Fruit fly (Drosophila melanogaster) whole organism, embryonic: ENCODE measurements around the gene CG9673.

Source experiments
- CG10462 ChIP-seq: fragments of 200-800 bp; sonication (Bioruptor generic); optimal IDR thresholded peaks from 2 replicates; lab custom pipeline; 2016; ENCODE audit warnings: missing biosample characterization, missing genetic modification characterization
- CG10565 ChIP-seq: fragments of 200-800 bp; sonication (Bioruptor generic); optimal IDR thresholded peaks from 3 replicates; lab custom pipeline; 2016; ENCODE audit warnings: missing biosample characterization, mild to moderate bottlenecking, missing genetic modification characterization
- CG11247 ChIP-seq: fragments of 200-800 bp; sonication (Bioruptor generic); IDR thresholded peaks from 2 replicates; pipeline ENCODE4 v1.3.6; 2022; ENCODE audit warnings: missing biosample characterization, missing genetic modification characterization
- CG12659 ChIP-seq: fragments of 200-800 bp; sonication (Bioruptor generic); optimal IDR thresholded peaks from 3 replicates; lab custom pipeline; 2017; ENCODE audit warnings: mild to moderate bottlenecking, missing biosample characterization, missing genetic modification reagents, missing genetic modification characterization
- CG14014 ChIP-seq: fragments of 200-800 bp; sonication (Bioruptor generic); IDR thresholded peaks from 2 replicates; pipeline ENCODE4 v1.3.6; 2022; ENCODE audit warnings: missing biosample characterization, missing genetic modification characterization
- CG15073 ChIP-seq: fragments of 200-800 bp; sonication (Bioruptor generic); optimal IDR thresholded peaks from 2 replicates; lab custom pipeline; 2016; ENCODE audit warnings: missing biosample characterization, missing genetic modification characterization
- CG17359 ChIP-seq: fragments of 200-800 bp; sonication (Bioruptor generic); optimal IDR thresholded peaks from 3 replicates; lab custom pipeline; 2018; ENCODE audit warnings: missing biosample characterization, mild to moderate bottlenecking, missing genetic modification characterization, moderate library complexity
- CG17385 ChIP-seq: fragments of 200-800 bp; sonication (Bioruptor generic); optimal IDR thresholded peaks from 3 replicates; lab custom pipeline; 2018; ENCODE audit warnings: missing biosample characterization, mild to moderate bottlenecking, missing genetic modification characterization
- CG18764 ChIP-seq: fragments of 200-800 bp; sonication (Bioruptor generic); optimal IDR thresholded peaks from 3 replicates; lab custom pipeline; 2016; ENCODE audit warnings: missing biosample characterization, missing genetic modification characterization
- CG4730 ChIP-seq: fragments of 200-800 bp; sonication (Bioruptor generic); IDR thresholded peaks from 2 replicates; pipeline ENCODE4 v1.3.6; 2022; ENCODE audit warnings: missing biosample characterization, missing genetic modification characterization
- CG4854 ChIP-seq: fragments of 200-800 bp; sonication (Bioruptor generic); optimal IDR thresholded peaks from 2 replicates; lab custom pipeline; 2016; ENCODE audit warnings: missing biosample characterization, missing genetic modification characterization, inconsistent platforms
- CG6791 ChIP-seq: fragments of 200-800 bp; sonication (Bioruptor generic); IDR thresholded peaks from 3 replicates; pipeline ENCODE4 v1.3.6; 2022; ENCODE audit warnings: missing biosample characterization, missing genetic modification characterization; ENCODE audit not compliant: partially characterized antibody
- CG7372 ChIP-seq: fragments of 200-800 bp; sonication (Bioruptor generic); IDR thresholded peaks from 2 replicates; pipeline ENCODE4 v1.3.6; 2022; ENCODE audit warnings: missing biosample characterization, missing genetic modification characterization
- CG8359 ChIP-seq: fragments of 200-800 bp; sonication (Bioruptor generic); optimal IDR thresholded peaks from 2 replicates; lab custom pipeline; 2017; ENCODE audit warnings: missing biosample characterization, mild to moderate bottlenecking, missing genetic modification characterization, borderline replicate concordance
- CG9876 ChIP-seq: fragments of 200-800 bp; sonication (Bioruptor generic); optimal IDR thresholded peaks from 2 replicates; lab custom pipeline; 2016; ENCODE audit warnings: missing biosample characterization, missing genetic modification characterization
- CG9932 ChIP-seq: fragments of 200-800 bp; sonication (Bioruptor generic); IDR thresholded peaks from 2 replicates; pipeline ENCODE4 v1.3.6; 2022; ENCODE audit warnings: missing biosample characterization, missing genetic modification characterization
- Camta ChIP-seq: fragments of 200-800 bp; sonication (Bioruptor generic); optimal IDR thresholded peaks from 2 replicates; lab custom pipeline; 2016; ENCODE audit warnings: missing biosample characterization, missing genetic modification characterization
- Chrac-16 ChIP-seq: fragments of 200-800 bp; sonication (Bioruptor generic); optimal IDR thresholded peaks from 3 replicates; lab custom pipeline; 2016; ENCODE audit warnings: missing biosample characterization, missing genetic modification characterization
- D ChIP-seq, 2 experiments: fragments of 200-800 bp in 1 of 2; fragments of >200 bp in 1 of 2; sonication (Bioruptor generic) in 1 of 2; optimal IDR thresholded peaks; 2 replicates in 1 of 2; 3 replicates in 1 of 2; lab custom pipeline; 2017; ENCODE audit warnings: mild to moderate bottlenecking in 1 of 2, missing biosample characterization in 1 of 2, missing genetic modification characterization in 1 of 2, missing genetic modification reagents in 1 of 2
- Dip3 ChIP-seq: fragments of 200-800 bp; sonication (Bioruptor generic); optimal IDR thresholded peaks from 3 replicates; lab custom pipeline; 2016; ENCODE audit warnings: missing biosample characterization, missing genetic modification characterization
- E2f1 ChIP-seq: fragments of 200-800 bp; sonication (Bioruptor generic); IDR thresholded peaks from 2 replicates; pipeline ENCODE4 v1.3.6; 2022; ENCODE audit warnings: missing biosample characterization, missing genetic modification characterization
- Gug ChIP-seq: fragments of 200-800 bp; sonication (Bioruptor generic); IDR thresholded peaks from 4 replicates; pipeline ENCODE4 v1.3.6; 2022; ENCODE audit warnings: missing biosample characterization, missing genetic modification characterization
- H2.0 ChIP-seq: fragments of 200-800 bp; sonication (Bioruptor generic); IDR thresholded peaks from 2 replicates; pipeline ENCODE4 v1.3.6; 2022; ENCODE audit warnings: missing biosample characterization, missing genetic modification characterization
- HHEX ChIP-seq: fragments of 200-800 bp; sonication (Bioruptor generic); optimal IDR thresholded peaks from 3 replicates; lab custom pipeline; 2017; ENCODE audit warnings: missing biosample characterization, mild to moderate bottlenecking, missing genetic modification characterization, missing genetic modification reagents
- Hey ChIP-seq: fragments of 200-800 bp; sonication (Bioruptor generic); optimal IDR thresholded peaks from 3 replicates; lab custom pipeline; 2018; ENCODE audit warnings: missing biosample characterization, mild to moderate bottlenecking, missing genetic modification characterization
- HmgD ChIP-seq: fragments of 200-800 bp; sonication (Bioruptor generic); optimal IDR thresholded peaks from 3 replicates; lab custom pipeline; 2016; ENCODE audit warnings: missing biosample characterization, missing genetic modification characterization
- MTF-1 ChIP-seq: fragments of 200-800 bp; sonication (Bioruptor generic); optimal IDR thresholded peaks from 2 replicates; lab custom pipeline; 2018; ENCODE audit warnings: missing biosample characterization, mild to moderate bottlenecking, missing genetic modification characterization, borderline replicate concordance
- Mrtf ChIP-seq: fragments of 200-800 bp; sonication (Bioruptor generic); IDR thresholded peaks from 3 replicates; pipeline ENCODE4 v1.3.6; 2022; ENCODE audit warnings: missing biosample characterization, missing genetic modification characterization
- Nf-YB ChIP-seq: fragments of 200-800 bp; sonication (Bioruptor generic); optimal IDR thresholded peaks from 3 replicates; lab custom pipeline; 2019; ENCODE audit warnings: missing biosample characterization, mild to moderate bottlenecking, missing genetic modification characterization, moderate library complexity
- Optix ChIP-seq: fragments of 200-800 bp; sonication (Bioruptor generic); IDR thresholded peaks from 3 replicates; pipeline ENCODE4 v1.3.6; 2022; ENCODE audit warnings: missing biosample characterization, missing genetic modification characterization
- Sox102F ChIP-seq: fragments of 200-800 bp; sonication (Bioruptor generic); optimal IDR thresholded peaks from 2 replicates; lab custom pipeline; 2018; ENCODE audit warnings: missing biosample characterization, mild to moderate bottlenecking, missing genetic modification characterization, moderate library complexity
- Sry-δ ChIP-seq: fragments of 200-800 bp; sonication (Bioruptor generic); optimal IDR thresholded peaks from 2 replicates; lab custom pipeline; 2016; ENCODE audit warnings: missing biosample characterization, missing genetic modification characterization
- Tbp ChIP-seq: fragments of >200 bp; optimal IDR thresholded peaks from 2 replicates; lab custom pipeline; 2018; ENCODE audit warnings: missing biosample characterization, missing genetic modification characterization
- Xbp1 ChIP-seq: fragments of 200-800 bp; sonication (Bioruptor generic); optimal IDR thresholded peaks from 3 replicates; lab custom pipeline; 2016; ENCODE audit warnings: missing biosample characterization, mild to moderate bottlenecking, missing genetic modification characterization
- Xrp1 ChIP-seq: fragments of 200-800 bp; sonication (Bioruptor generic); IDR thresholded peaks from 2 replicates; pipeline ENCODE4 v1.3.6; 2022; ENCODE audit warnings: missing biosample characterization, missing genetic modification characterization
- ase ChIP-seq: fragments of 200-800 bp; sonication (Bioruptor generic); IDR thresholded peaks from 3 replicates; pipeline ENCODE4 v1.3.6; 2022; ENCODE audit warnings: missing biosample characterization, missing genetic modification characterization
- caup ChIP-seq: fragments of 200-800 bp; sonication (Bioruptor generic); optimal IDR thresholded peaks from 3 replicates; lab custom pipeline; 2017; ENCODE audit warnings: missing biosample characterization, mild to moderate bottlenecking, missing genetic modification characterization, moderate library complexity; ENCODE audit not compliant: severe bottlenecking
- chinmo ChIP-seq: fragments of 200-800 bp; sonication (Bioruptor generic); IDR thresholded peaks from 4 replicates; pipeline ENCODE4 v1.3.6; 2022; ENCODE audit warnings: missing biosample characterization, missing genetic modification characterization; ENCODE audit not compliant: partially characterized antibody
- disco-r ChIP-seq: fragments of 200-800 bp; sonication (Bioruptor generic); optimal IDR thresholded peaks from 2 replicates; lab custom pipeline; 2016; ENCODE audit warnings: missing biosample characterization, missing genetic modification characterization
- esg ChIP-seq: fragments of 200-800 bp; sonication (Bioruptor generic); conservative IDR thresholded peaks from 2 replicates; pipeline ENCODE4 v1.3.6; 2022; ENCODE audit warnings: missing biosample characterization, missing genetic modification characterization
- exex ChIP-seq: fragments of 200-800 bp; sonication (Bioruptor generic); optimal IDR thresholded peaks from 4 replicates; lab custom pipeline; 2018; ENCODE audit warnings: missing biosample characterization, mild to moderate bottlenecking, missing genetic modification characterization, moderate library complexity
- gcm2 ChIP-seq: fragments of 200-800 bp; sonication (Bioruptor generic); optimal IDR thresholded peaks from 2 replicates; lab custom pipeline; 2016; ENCODE audit warnings: missing biosample characterization, missing genetic modification characterization
- klu ChIP-seq: fragments of 200-800 bp; sonication (Bioruptor generic); IDR thresholded peaks from 2 replicates; pipeline ENCODE4 v1.3.6; 2022; ENCODE audit warnings: missing biosample characterization, missing genetic modification characterization
- mld ChIP-seq: fragments of 200-800 bp; sonication (Bioruptor generic); IDR thresholded peaks from 3 replicates; pipeline ENCODE4 v1.3.6; 2022; ENCODE audit warnings: missing biosample characterization, missing genetic modification characterization; ENCODE audit not compliant: partially characterized antibody
- nerfin-2 ChIP-seq: fragments of 200-800 bp; sonication (Bioruptor generic); IDR thresholded peaks from 2 replicates; pipeline ENCODE4 v1.3.6; 2022; ENCODE audit warnings: missing biosample characterization, missing genetic modification characterization; ENCODE audit not compliant: partially characterized antibody
- run ChIP-seq: fragments of 200-800 bp; sonication (Bioruptor generic); optimal IDR thresholded peaks from 3 replicates; lab custom pipeline; 2018; ENCODE audit warnings: missing biosample characterization, mild to moderate bottlenecking, missing genetic modification characterization
- zen2 ChIP-seq: fragments of 200-800 bp; sonication (Bioruptor generic); IDR thresholded peaks from 3 replicates; pipeline ENCODE4 v1.3.6; 2022; ENCODE audit warnings: missing biosample characterization, missing genetic modification characterization; ENCODE audit not compliant: partially characterized antibody
- zf30C ChIP-seq: fragments of 200-800 bp; sonication (Bioruptor generic); optimal IDR thresholded peaks from 3 replicates; lab custom pipeline; 2018; ENCODE audit warnings: missing biosample characterization, mild to moderate bottlenecking, missing genetic modification characterization

The CG9673 gene

DNA sequence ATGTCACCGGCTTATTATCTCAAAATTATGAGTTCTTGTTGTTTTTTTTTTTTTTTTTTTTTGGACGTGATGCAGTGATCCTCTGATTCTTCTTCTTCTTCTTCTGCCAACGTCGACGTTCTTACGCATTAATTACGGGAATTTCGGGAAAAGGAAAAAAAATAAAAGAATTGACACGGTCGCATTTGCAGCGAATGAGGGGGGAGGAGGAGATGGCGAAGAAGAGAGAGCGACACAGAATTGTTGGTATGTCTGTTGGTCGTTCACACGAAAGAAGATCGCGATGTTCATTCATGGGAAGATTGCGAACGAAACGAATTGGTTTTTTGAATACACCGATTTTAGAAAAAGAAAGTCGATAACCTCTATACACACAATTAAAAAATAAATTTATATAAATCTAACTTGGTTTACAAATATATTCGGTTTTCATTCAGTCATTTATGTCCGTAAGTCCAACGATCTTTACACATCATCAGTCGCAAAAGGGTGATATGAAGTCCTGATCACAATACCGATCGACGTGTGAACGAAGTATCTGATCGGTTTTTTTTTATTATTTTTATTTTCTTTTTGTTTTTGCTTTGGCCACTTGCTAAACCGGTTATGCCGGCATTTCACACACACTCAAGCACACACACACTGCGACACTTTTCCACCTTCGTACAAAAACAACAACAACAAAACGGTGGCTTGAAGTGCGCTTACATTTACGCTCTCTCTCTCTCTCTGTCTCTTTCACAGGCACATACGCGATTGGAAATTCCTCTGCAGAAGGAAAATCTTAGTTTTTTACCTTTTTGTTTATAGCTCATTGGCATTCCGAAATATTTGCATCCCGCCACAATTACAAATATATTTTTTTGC lies 47.3 kb upstream of the CG9673 start (continued):
- TF ChIP-seq Hey (tag; lab: Kevin White, UChicago): no peak
- peak; percentile 71 for TF ChIP-seq Sox102F (GFP tag; lab: Kevin White, UChicago)
- no peak for TF ChIP-seq klu (GFP tag; lab: Robert Waterston, UW)
- TF ChIP-seq CG6791 (GFP tag; lab: Robert Waterston, UW): no peak
- TF ChIP-seq Chrac-16: peak; percentile 59
- no peak for TF ChIP-seq CG4854 (GFP tag; lab: Kevin White, UChicago)
- TF ChIP-seq CG9932 (GFP tag; lab: Robert Waterston, UW): peak; percentile 37
- no peak for TF ChIP-seq D (optimal IDR thresholded peaks at IDR 0.05; lab: Kevin White, UChicago)
- TF ChIP-seq D (GFP tag; optimal IDR thresholded peaks at IDR 0.05; lab: Kevin White, UChicago): peak; percentile 73
- peak; percentile 59 for TF ChIP-seq CG10462 (GFP tag; lab: Kevin White, UChicago)
- TF ChIP-seq gcm2 (GFP tag; lab: Kevin White, UChicago): no peak
- no peak for TF ChIP-seq ase (GFP tag; lab: Robert Waterston, UW)
- peak; percentile 81 for TF ChIP-seq CG12659
- TF ChIP-seq mld: no peak
- TF ChIP-seq Tbp (GFP tag; lab: Kevin White, UChicago): no peak
- TF ChIP-seq HmgD: no peak
- TF ChIP-seq caup (GFP tag; lab: Kevin White, UChicago): peak; percentile 39
- TF ChIP-seq Dip3 (GFP tag; lab: Kevin White, UChicago): no peak
- peak; percentile 50; the same call in 1 of the 2 replicates for TF ChIP-seq CG7372
- TF ChIP-seq exex (tag; lab: Kevin White, UChicago): peak; percentile 22
- peak; percentile 60 for TF ChIP-seq Xbp1 (GFP tag; lab: Kevin White, UChicago)
- TF ChIP-seq H2.0 (GFP tag; lab: Robert Waterston, UW): peak; percentile 60; the same call in 1 of the 2 replicates
- TF ChIP-seq CG14014 (GFP tag; lab: Robert Waterston, UW): peak; percentile 54; the same call in 1 of the 2 replicates
- TF ChIP-seq zf30C: no peak
- peak; percentile 58 for TF ChIP-seq Nf-YB (GFP tag; lab: Kevin White, UChicago)
- no peak for TF ChIP-seq Sry-δ (GFP tag; lab: Kevin White, UChicago)
- no peak for TF ChIP-seq CG10565 (GFP tag; lab: Kevin White, UChicago)
- TF ChIP-seq CG8359: peak; percentile 47
- no peak for TF ChIP-seq disco-r (GFP tag; lab: Kevin White, UChicago)
- TF ChIP-seq CG18764 (GFP tag; lab: Kevin White, UChicago): no peak
- no peak for TF ChIP-seq zen2 (GFP tag; lab: Robert Waterston, UW)
- peak; percentile 36; the same call in 1 of the 2 replicates for TF ChIP-seq esg (GFP tag; lab: Robert Waterston, UW)
- no peak for TF ChIP-seq CG9876 (GFP tag; lab: Kevin White, UChicago)
- peak; percentile 47 for TF ChIP-seq MTF-1 (GFP tag; lab: Kevin White, UChicago)
- peak; percentile 48 for TF ChIP-seq run (tag; lab: Kevin White, UChicago)
- no peak for TF ChIP-seq Optix (GFP tag; lab: Robert Waterston, UW)
- TF ChIP-seq CG17385 (GFP tag; lab: Kevin White, UChicago): peak; percentile 68
- 0 out of 4 replicates have a peak, but pooled peaks have one; percentile 14 for TF ChIP-seq chinmo (GFP tag; lab: Robert Waterston, UW)
- TF ChIP-seq nerfin-2: no peak
- peak; percentile 55 for TF ChIP-seq E2f1 (GFP tag; lab: Robert Waterston, UW)
- no peak for TF ChIP-seq Gug
- TF ChIP-seq Mrtf (GFP tag; lab: Robert Waterston, UW): peak; percentile 16; the same call in 1 of the 3 replicates
- TF ChIP-seq Camta: peak; percentile 22
- TF ChIP-seq HHEX (GFP tag; lab: Kevin White, UChicago): peak; percentile 75
- TF ChIP-seq Xrp1: peak; percentile 67
- peak; percentile 71 for TF ChIP-seq CG17359 (tag; lab: Kevin White, UChicago)
- no peak for TF ChIP-seq CG15073
- no peak for TF ChIP-seq CG11247 (GFP tag; lab: Robert Waterston, UW)
- peak; percentile 35 for TF ChIP-seq CG4730 (GFP tag; lab: Robert Waterston, UW)
